Worm (Caenorhabditis elegans) whole organism, late embryonic: ENCODE results near the gene str-209.

Experiments used
- C08G9.2 ChIP-seq: sonication (generic microtip); optimal IDR thresholded peaks from 2 replicates; lab custom pipeline; 2016; ENCODE audit warnings: mild to moderate bottlenecking, missing genetic modification characterization, moderate library complexity, missing compliant biosample characterization
- F13H6.1 ChIP-seq: sonication (generic microtip); optimal IDR thresholded peaks from 2 replicates; lab custom pipeline; 2016; ENCODE audit warnings: missing genetic modification characterization, missing compliant biosample characterization
- K09A11.1 ChIP-seq: sonication (generic microtip); optimal IDR thresholded peaks from 2 replicates; lab custom pipeline; 2017; ENCODE audit warnings: antibody characterized with exemption, mild to moderate bottlenecking, missing genetic modification characterization, missing compliant biosample characterization; ENCODE audit not compliant: insufficient read depth
- ceh-24 ChIP-seq: sonication (generic microtip); optimal IDR thresholded peaks from 2 replicates; lab custom pipeline; 2016; ENCODE audit warnings: mild to moderate bottlenecking, missing genetic modification characterization, missing compliant biosample characterization
- ceh-6 ChIP-seq: fragments of 200-800 bp; sonication (Bioruptor generic); optimal IDR thresholded peaks from 2 replicates; lab custom pipeline; 2018; ENCODE audit warnings: mild to moderate bottlenecking, missing genetic modification characterization, missing compliant biosample characterization
- che-1 ChIP-seq: sonication (generic microtip); optimal IDR thresholded peaks from 2 replicates; lab custom pipeline; 2016; ENCODE audit warnings: mild to moderate bottlenecking, missing genetic modification characterization, missing compliant biosample characterization
- fax-1 ChIP-seq: sonication (generic microtip); optimal IDR thresholded peaks from 2 replicates; lab custom pipeline; 2016; ENCODE audit warnings: missing genotype, missing genetic modification characterization, missing compliant biosample characterization
- hlh-15 ChIP-seq: sonication (generic microtip); optimal IDR thresholded peaks from 2 replicates; lab custom pipeline; 2016; ENCODE audit warnings: missing genetic modification characterization, missing compliant biosample characterization
- nfya-1 ChIP-seq: sonication (generic microtip); optimal IDR thresholded peaks from 2 replicates; lab custom pipeline; 2017; ENCODE audit warnings: missing genetic modification characterization, mild to moderate bottlenecking, missing compliant biosample characterization, antibody characterized with exemption, moderate library complexity
- pag-3 ChIP-seq: sonication (generic microtip); optimal IDR thresholded peaks from 2 replicates; lab custom pipeline; 2016; ENCODE audit warnings: missing compliant biosample characterization, missing genetic modification characterization, borderline replicate concordance
- sox-4 ChIP-seq: sonication (generic microtip); optimal IDR thresholded peaks from 2 replicates; lab custom pipeline; 2017; ENCODE audit warnings: mild to moderate bottlenecking, missing genetic modification characterization, inconsistent platforms, missing compliant biosample characterization
- tbx-2 ChIP-seq: sonication (generic microtip); optimal IDR thresholded peaks from 2 replicates; lab custom pipeline; 2016; ENCODE audit warnings: missing genetic modification characterization, missing compliant biosample characterization
- zip-5 ChIP-seq: sonication (generic microtip); optimal IDR thresholded peaks from 2 replicates; lab custom pipeline; 2016; ENCODE audit warnings: missing genetic modification characterization, missing compliant biosample characterization
- ztf-16 ChIP-seq: sonication (generic microtip); optimal IDR thresholded peaks from 2 replicates; lab custom pipeline; 2017; ENCODE audit warnings: missing genetic modification characterization, missing compliant biosample characterization

DNA sequence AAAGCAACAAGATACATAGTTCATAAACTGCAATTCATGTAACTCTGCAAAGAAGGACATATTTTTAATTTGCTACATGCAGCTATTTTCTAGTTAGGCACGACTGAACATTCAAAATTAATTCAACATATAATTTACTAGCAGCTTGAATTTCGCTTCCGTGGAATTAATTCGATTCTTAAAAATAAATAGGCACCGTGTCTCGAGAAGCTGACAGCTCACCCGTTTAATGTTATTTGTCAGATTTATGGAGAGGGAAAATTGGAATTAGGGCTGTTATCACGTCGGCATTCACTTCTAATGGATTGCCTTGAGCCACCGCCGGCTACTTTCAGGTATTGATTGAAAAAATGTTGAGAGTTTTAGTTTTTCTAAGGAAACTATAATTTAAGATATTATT lies 22.4 kb upstream of the str-209 start, which contains the start of gene srh-21:
- TF ChIP-seq ceh-24, result no peak
- no peak for TF ChIP-seq che-1
- TF ChIP-seq ceh-6 (GFP tag; lab: Kevin White, UChicago), result no peak
- no peak for TF ChIP-seq pag-3
- no peak for TF ChIP-seq sox-4 (tag; lab: Kevin White, UChicago)
- no peak for TF ChIP-seq nfya-1
- no peak for TF ChIP-seq C08G9.2 (tag; lab: Kevin White, UChicago)
- no peak for TF ChIP-seq K09A11.1 (tag; lab: Kevin White, UChicago)
- TF ChIP-seq zip-5, result no peak
- TF ChIP-seq tbx-2 (tag; lab: Kevin White, UChicago), result no peak
- no peak for TF ChIP-seq ztf-16 (tag; lab: Kevin White, UChicago)
- no peak for TF ChIP-seq fax-1 (tag; lab: Kevin White, UChicago)
- TF ChIP-seq hlh-15 (tag; lab: Kevin White, UChicago), result no peak
- TF ChIP-seq F13H6.1, result no peak
